Worm (Caenorhabditis elegans) whole organism, L1 larva: ENCODE measurements around the gene egl-2.

Source experiments
- ama-1 ChIP-seq: fragments of 150-350 bp; optimal IDR thresholded peaks from 2 replicates; lab custom pipeline; 2014
- ceh-82 ChIP-seq, 3 experiments: fragments of 150-350 bp in 1 of 3; sonication (generic microtip) in 2 of 3; optimal IDR thresholded peaks; 2 replicates each; lab custom pipeline; 2014 to 2017; ENCODE audit warnings: missing biosample characterization in 3 of 3, missing genetic modification characterization in 3 of 3
- fkh-4 ChIP-seq: sonication (generic microtip); optimal IDR thresholded peaks from 2 replicates; lab custom pipeline; 2016; ENCODE audit warnings: missing compliant biosample characterization, missing genetic modification characterization, borderline replicate concordance
- lir-3 ChIP-seq: sonication (generic microtip); optimal IDR thresholded peaks from 2 replicates; lab custom pipeline; 2016; ENCODE audit warnings: mild to moderate bottlenecking, missing genetic modification characterization, moderate library complexity, missing compliant biosample characterization; ENCODE audit not compliant: poor library complexity
- nhr-237 ChIP-seq: fragments of 150-350 bp; optimal IDR thresholded peaks from 2 replicates; lab custom pipeline; 2014; ENCODE audit warnings: missing biosample characterization, missing genetic modification characterization
- pax-3 ChIP-seq: fragments of 200-800 bp; sonication (Bioruptor generic); optimal IDR thresholded peaks from 2 replicates; lab custom pipeline; 2018; ENCODE audit warnings: mild to moderate bottlenecking, missing genetic modification characterization, moderate library complexity, missing compliant biosample characterization
- snpc-4 ChIP-seq: fragments of 150-350 bp; optimal IDR thresholded peaks from 2 replicates; lab custom pipeline; 2014; ENCODE audit warnings: missing biosample characterization, missing genetic modification characterization
- ztf-4 ChIP-seq: fragments of 150-350 bp; optimal IDR thresholded peaks from 2 replicates; lab custom pipeline; 2014; ENCODE audit warnings: missing biosample characterization, missing genetic modification characterization

DNA sequence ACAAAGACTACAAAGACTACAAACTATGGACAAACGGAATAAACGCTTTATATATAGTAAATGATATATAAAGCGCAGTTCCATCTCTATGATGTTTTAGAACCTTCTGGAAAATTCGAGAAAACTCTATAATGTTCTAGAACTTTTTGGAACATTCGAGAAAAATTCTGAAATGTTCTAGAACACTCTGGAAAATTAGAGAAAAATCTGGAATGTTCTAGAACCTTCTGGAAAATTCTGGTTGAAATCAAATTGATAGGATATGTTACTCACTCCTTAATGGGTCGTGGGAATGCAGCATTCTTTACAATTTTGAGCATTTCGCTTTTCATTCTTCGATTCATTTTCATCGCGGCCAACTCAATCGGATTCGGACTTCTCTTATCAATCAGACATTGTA, 20.6 kb downstream of the egl-2 start:
- TF ChIP-seq snpc-4 (tag; lab: Kevin White, UChicago) (no peak), pax-3 (tag; lab: Kevin White, UChicago) (no peak), lir-3 (tag; lab: Kevin White, UChicago) (no peak), ama-1 (lab: Kevin White, UChicago) (no peak), ceh-82 (tag; optimal IDR thresholded peaks at IDR 0.05; lab: Kevin White, UChicago) (no peak), fkh-4 (tag; lab: Kevin White, UChicago) (no peak), ztf-4 (tag; lab: Kevin White, UChicago) (no peak), nhr-237 (tag; lab: Kevin White, UChicago) (no peak)
